Worm (Caenorhabditis elegans) whole organism, L2 larva: ENCODE results near the gene T04G9.7.

ENCODE experiments used
- F13H6.1 ChIP-seq: sonication (generic microtip); optimal IDR thresholded peaks from 2 replicates; lab custom pipeline; 2016; ENCODE audit warnings: missing genetic modification characterization, missing compliant biosample characterization
- R02D3.7 ChIP-seq: fragments of 150-350 bp; optimal IDR thresholded peaks from 2 replicates; lab custom pipeline; 2014; ENCODE audit warnings: missing biosample characterization, missing genetic modification characterization
- ZK546.5 ChIP-seq: sonication (generic microtip); optimal IDR thresholded peaks from 2 replicates; lab custom pipeline; 2017; ENCODE audit warnings: missing biosample characterization, missing genetic modification characterization
- alr-1 ChIP-seq: fragments of 150-350 bp; optimal IDR thresholded peaks from 2 replicates; lab custom pipeline; 2014; ENCODE audit warnings: missing biosample characterization, missing genetic modification characterization
- ama-1 ChIP-seq: fragments of 150-350 bp; optimal IDR thresholded peaks from 2 replicates; lab custom pipeline; 2018; ENCODE audit warnings: inconsistent platforms
- blmp-1 ChIP-seq: sonication (generic microtip); optimal IDR thresholded peaks from 2 replicates; lab custom pipeline; 2017; ENCODE audit warnings: missing genetic modification characterization, mild to moderate bottlenecking, missing compliant biosample characterization, antibody characterized with exemption, moderate library complexity; ENCODE audit not compliant: insufficient read depth
- crh-2 ChIP-seq: sonication (generic microtip); optimal IDR thresholded peaks from 2 replicates; lab custom pipeline; 2017; ENCODE audit warnings: missing biosample characterization, missing genetic modification characterization
- dmd-4 ChIP-seq: sonication (generic microtip); optimal IDR thresholded peaks from 2 replicates; lab custom pipeline; 2017; ENCODE audit warnings: missing biosample characterization, missing genetic modification characterization
- elt-1 ChIP-seq: fragments of 150-350 bp; optimal IDR thresholded peaks from 2 replicates; lab custom pipeline; 2014; ENCODE audit warnings: missing biosample characterization, missing genetic modification characterization
- fos-1 ChIP-seq: fragments of 150-350 bp; optimal IDR thresholded peaks from 2 replicates; lab custom pipeline; 2014; ENCODE audit warnings: missing biosample characterization, missing genetic modification characterization
- gmeb-1 ChIP-seq: fragments of 150-350 bp; optimal IDR thresholded peaks from 2 replicates; lab custom pipeline; 2014; ENCODE audit warnings: missing biosample characterization, missing genetic modification characterization
- lin-11 ChIP-seq: fragments of 150-350 bp; sonication (generic microtip); optimal IDR thresholded peaks from 2 replicates; lab custom pipeline; 2014; ENCODE audit warnings: missing biosample characterization, missing genetic modification characterization, inconsistent platforms, mixed read lengths
- lin-39 ChIP-seq: fragments of 150-350 bp; optimal IDR thresholded peaks from 2 replicates; lab custom pipeline; 2014; ENCODE audit warnings: missing biosample characterization, missing genetic modification reagents, missing genetic modification characterization
- lsy-2 ChIP-seq, 2 experiments: fragments of 150-350 bp in 1 of 2; sonication (generic microtip) in 1 of 2; optimal IDR thresholded peaks; 2 replicates each; lab custom pipeline; 2014 to 2017; ENCODE audit warnings: missing biosample characterization in 2 of 2, missing genetic modification characterization in 2 of 2
- mab-5 ChIP-seq: fragments of 150-350 bp; optimal IDR thresholded peaks from 2 replicates; lab custom pipeline; 2014; ENCODE audit warnings: missing biosample characterization, missing genetic modification characterization
- mbf-1 ChIP-seq: sonication (generic microtip); optimal IDR thresholded peaks from 2 replicates; lab custom pipeline; 2017; ENCODE audit warnings: missing biosample characterization, missing genetic modification characterization
- nhr-10 ChIP-seq: sonication (generic microtip); optimal IDR thresholded peaks from 2 replicates; lab custom pipeline; 2017; ENCODE audit warnings: missing biosample characterization, missing genetic modification characterization
- nhr-11 ChIP-seq: fragments of 150-350 bp; optimal IDR thresholded peaks from 2 replicates; lab custom pipeline; 2014; ENCODE audit warnings: missing biosample characterization, missing genetic modification characterization
- nhr-12 ChIP-seq: fragments of 150-350 bp; optimal IDR thresholded peaks from 2 replicates; lab custom pipeline; 2014; ENCODE audit warnings: missing biosample characterization, missing genetic modification characterization
- nhr-129 ChIP-seq: fragments of 150-350 bp; optimal IDR thresholded peaks from 2 replicates; lab custom pipeline; 2014; ENCODE audit warnings: missing biosample characterization, missing genetic modification characterization
- nhr-21 ChIP-seq: fragments of 150-350 bp; optimal IDR thresholded peaks from 2 replicates; lab custom pipeline; 2014; ENCODE audit warnings: missing biosample characterization, missing genetic modification characterization
- nhr-23 ChIP-seq: fragments of 150-350 bp; optimal IDR thresholded peaks from 2 replicates; lab custom pipeline; 2014; ENCODE audit warnings: missing biosample characterization, missing genetic modification reagents, missing genetic modification characterization
- nhr-237 ChIP-seq: fragments of 150-350 bp; optimal IDR thresholded peaks from 2 replicates; lab custom pipeline; 2014; ENCODE audit warnings: missing biosample characterization, missing genetic modification characterization
- nhr-6 ChIP-seq: fragments of 150-350 bp; optimal IDR thresholded peaks from 2 replicates; lab custom pipeline; 2014; ENCODE audit warnings: missing biosample characterization, missing genetic modification characterization
- nhr-77 ChIP-seq: fragments of 150-350 bp; optimal IDR thresholded peaks from 2 replicates; lab custom pipeline; 2014; ENCODE audit warnings: missing biosample characterization, missing genetic modification characterization
- peb-1 ChIP-seq: fragments of 150-350 bp; optimal IDR thresholded peaks from 2 replicates; lab custom pipeline; 2014; ENCODE audit warnings: missing biosample characterization, missing genetic modification characterization
- sem-4 ChIP-seq: fragments of 150-350 bp; optimal IDR thresholded peaks from 2 replicates; lab custom pipeline; 2014; ENCODE audit warnings: missing biosample characterization, missing genetic modification reagents, missing genetic modification characterization
- sma-9 ChIP-seq, 2 experiments: fragments of 150-350 bp in 1 of 2; sonication (generic microtip) in 1 of 2; optimal IDR thresholded peaks; 2 replicates each; lab custom pipeline; 2014 to 2016; ENCODE audit warnings: missing genetic modification characterization in 2 of 2, mild to moderate bottlenecking in 1 of 2, missing biosample characterization in 1 of 2, missing compliant biosample characterization in 1 of 2, missing genetic modification reagents in 1 of 2, moderate library complexity in 1 of 2
- snpc-4 ChIP-seq: fragments of 150-350 bp; optimal IDR thresholded peaks from 2 replicates; lab custom pipeline; 2014; ENCODE audit warnings: missing biosample characterization, missing genetic modification characterization
- unc-55 ChIP-seq: fragments of 150-350 bp; sonication (generic microtip); optimal IDR thresholded peaks from 3 replicates; lab custom pipeline; 2014; ENCODE audit warnings: missing biosample characterization, missing genetic modification reagents, missing genetic modification characterization
- unc-62 ChIP-seq: fragments of 150-350 bp; optimal IDR thresholded peaks from 2 replicates; lab custom pipeline; 2014; ENCODE audit warnings: missing biosample characterization, missing genetic modification reagents, missing genetic modification characterization
- zag-1 ChIP-seq: fragments of 150-350 bp; optimal IDR thresholded peaks from 2 replicates; lab custom pipeline; 2014; ENCODE audit warnings: missing biosample characterization, missing genetic modification characterization
- ztf-11 ChIP-seq: sonication (generic microtip); optimal IDR thresholded peaks from 2 replicates; lab custom pipeline; 2017; ENCODE audit warnings: missing biosample characterization, missing genetic modification characterization
- ztf-4 ChIP-seq: fragments of 150-350 bp; optimal IDR thresholded peaks from 2 replicates; lab custom pipeline; 2014; ENCODE audit warnings: missing biosample characterization, missing genetic modification characterization

Gene T04G9.7

ce11 chrX:806515-806914, 35.9 kb downstream of the T04G9.7 start (continued):
- TF ChIP-seq nhr-77 (peak; percentile 96), elt-1 (tag; lab: Kevin White, UChicago) (no peak), unc-62 (GFP tag; lab: Kevin White, UChicago) (peak; percentile 93), lin-39 (tag; lab: Kevin White, UChicago) (peak; percentile 89), nhr-11 (tag; lab: Kevin White, UChicago) (peak; percentile 84), ZK546.5 (tag; lab: Kevin White, UChicago) (peak; percentile 67), crh-2 (tag; lab: Kevin White, UChicago) (peak; percentile 100), mbf-1 (tag; lab: Kevin White, UChicago) (peak; percentile 74), peb-1 (tag; lab: Kevin White, UChicago) (no peak), nhr-21 (tag; lab: Kevin White, UChicago) (peak; percentile 99), nhr-10 (tag; lab: Kevin White, UChicago) (peak; percentile 98), blmp-1 (tag; lab: Kevin White, UChicago) (peak; percentile 83), mab-5 (tag; lab: Kevin White, UChicago) (peak; percentile 98), snpc-4 (tag; lab: Kevin White, UChicago) (peak; percentile 89), unc-55 (GFP tag; lab: Kevin White, UChicago) (peak; percentile 100), dmd-4 (peak; percentile 77), lin-11 (tag; lab: Kevin White, UChicago) (peak; percentile 99)

- TF ChIP-seq sem-4 (no peak), lin-11 (tag; lab: Kevin White, UChicago) (no peak), gmeb-1 (tag; lab: Kevin White, UChicago) (no peak), nhr-6 (tag; lab: Kevin White, UChicago) (no peak), nhr-237 (tag; lab: Kevin White, UChicago) (no peak), blmp-1 (tag; lab: Kevin White, UChicago) (no peak), F13H6.1 (tag; lab: Kevin White, UChicago) (no peak), nhr-12 (tag; lab: Kevin White, UChicago) (no peak), crh-2 (tag; lab: Kevin White, UChicago) (no peak), ztf-11 (tag; lab: Kevin White, UChicago) (no peak), lsy-2 (tag; optimal IDR thresholded peaks at IDR 0.05; lab: Kevin White, UChicago) (no peak), zag-1 (tag; lab: Kevin White, UChicago) (no peak), nhr-10 (tag; lab: Kevin White, UChicago) (no peak), fos-1 (tag; lab: Kevin White, UChicago) (no peak), unc-55 (GFP tag; lab: Kevin White, UChicago) (no peak), alr-1 (no peak)
These were observed 40.1 kb downstream of the T04G9.7 start, which contains the start of gene F25E2.2 for ce11 chrX:810694-811093. Gene F25E2.2 (minus strand): TSS chrX:810794.

- no peak for TF ChIP-seq mbf-1 (tag; lab: Kevin White, UChicago)
- no peak for TF ChIP-seq mab-5 (tag; lab: Kevin White, UChicago)
- peak; percentile 40 for TF ChIP-seq nhr-129 (tag; lab: Kevin White, UChicago)
- TF ChIP-seq snpc-4 (tag; lab: Kevin White, UChicago) = no peak
- TF ChIP-seq nhr-23 (tag; lab: Kevin White, UChicago) = no peak
- no peak for TF ChIP-seq unc-62 (GFP tag; lab: Kevin White, UChicago)
- no peak for TF ChIP-seq fos-1 (tag; lab: Kevin White, UChicago)
- no peak for TF ChIP-seq peb-1 (tag; lab: Kevin White, UChicago)
- no peak for TF ChIP-seq zag-1 (tag; lab: Kevin White, UChicago)
- no peak for TF ChIP-seq crh-2 (tag; lab: Kevin White, UChicago)
- TF ChIP-seq blmp-1 (tag; lab: Kevin White, UChicago) = no peak
- no peak for TF ChIP-seq nhr-10 (tag; lab: Kevin White, UChicago)
- peak in 1 of 2 experiments; percentile 17 for TF ChIP-seq lsy-2 (tag; optimal IDR thresholded peaks at IDR 0.05; lab: Kevin White, UChicago)
- TF ChIP-seq nhr-6 (tag; lab: Kevin White, UChicago) = no peak
- TF ChIP-seq F13H6.1 (tag; lab: Kevin White, UChicago) = peak; percentile 14
- TF ChIP-seq ztf-4 (tag; lab: Kevin White, UChicago) = no peak
- no peak for TF ChIP-seq nhr-21 (tag; lab: Kevin White, UChicago)
- no peak for TF ChIP-seq sma-9 (GFP tag; optimal IDR thresholded peaks at IDR 0.05; lab: Kevin White, UChicago)
- no peak for TF ChIP-seq sma-9 (tag; optimal IDR thresholded peaks at IDR 0.05; lab: Kevin White, UChicago)
- no peak for TF ChIP-seq sem-4
- TF ChIP-seq unc-55 (GFP tag; lab: Kevin White, UChicago) = no peak
- TF ChIP-seq alr-1 = no peak
- no peak for TF ChIP-seq R02D3.7 (tag; lab: Kevin White, UChicago)
- no peak for TF ChIP-seq ama-1 (lab: Kevin White, UChicago)
These were observed 41.6 kb downstream of the T04G9.7 start for ce11 chrX:812264-812663.
